Fruit fly (Drosophila melanogaster): ENCODE data around the gene eIF2beta.

The eIF2beta gene

DNA sequence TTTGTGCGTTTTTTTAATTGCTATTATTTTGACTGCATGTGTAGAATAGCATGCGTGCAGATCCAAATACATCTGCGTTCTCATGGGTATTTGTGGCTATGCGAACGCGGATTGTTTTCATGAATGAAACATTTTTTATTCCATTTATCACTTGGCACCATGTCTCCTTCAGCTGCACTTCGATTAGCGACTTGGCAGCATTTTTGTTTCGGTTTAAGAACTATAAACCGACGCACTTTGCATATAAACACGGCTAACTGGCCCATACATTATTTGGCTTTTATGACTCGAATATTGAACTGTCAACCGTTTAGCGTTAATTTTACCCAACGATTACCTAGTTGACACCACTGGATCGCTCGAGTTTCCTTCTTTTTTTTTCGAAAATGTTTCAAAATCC lies 42.1 kb downstream of the eIF2beta start:
- TF ChIP-seq ssp (GFP tag; IDR thresholded peaks at IDR 0.05) (no peak), stwl (tag; optimal IDR thresholded peaks at IDR 0.05) (peak; percentile 10)

DNA sequence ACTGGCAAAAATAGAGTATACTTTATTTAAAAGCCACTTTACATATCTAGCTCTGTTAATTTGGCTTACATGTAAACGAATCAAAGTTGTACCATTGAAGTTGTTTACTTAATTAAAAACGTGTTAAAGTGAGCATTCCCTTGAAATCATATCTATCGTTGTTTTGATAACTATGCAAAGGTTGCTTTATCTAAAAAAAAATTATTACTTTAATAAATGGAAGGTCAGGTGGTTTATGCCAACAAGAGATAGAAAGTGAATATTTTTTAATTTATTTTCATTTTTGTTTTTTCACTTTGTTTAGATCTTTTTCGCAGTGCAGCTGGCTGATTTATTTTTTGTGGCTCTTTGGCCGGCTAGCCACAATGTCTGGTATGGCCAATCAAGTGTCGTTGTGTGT lies 43.6 kb downstream of the eIF2beta start:
- no peak for TF ChIP-seq prd (optimal IDR thresholded peaks at IDR 0.05)
- TF ChIP-seq prd (GFP tag; IDR thresholded peaks at IDR 0.05) = peak; percentile 87
- TF ChIP-seq Sry-δ (GFP tag; optimal IDR thresholded peaks at IDR 0.05) = peak; percentile 19
- peak; percentile 28 for TF ChIP-seq CG10274 (GFP tag; optimal IDR thresholded peaks at IDR 0.05)
- TF ChIP-seq CG18599 (GFP tag; optimal IDR thresholded peaks at IDR 0.05) = peak; percentile 39
- peak; percentile 19 for TF ChIP-seq CG6683 (GFP tag; optimal IDR thresholded peaks at IDR 0.05)
- no peak for TF ChIP-seq ash1 (GFP tag; optimal IDR thresholded peaks at IDR 0.05)
- peak; percentile 45 for TF ChIP-seq dm (GFP tag; optimal IDR thresholded peaks at IDR 0.05)
- TF ChIP-seq CG6689 (GFP tag; IDR thresholded peaks at IDR 0.05) = peak; percentile 77
- peak; percentile 69 for TF ChIP-seq nau (GFP tag; optimal IDR thresholded peaks at IDR 0.05)
- TF ChIP-seq CG9727 (GFP tag; optimal IDR thresholded peaks at IDR 0.05) = peak; percentile 76
- TF ChIP-seq klu (GFP tag; IDR thresholded peaks at IDR 0.05) = peak; percentile 61; the same call in 1 of the 2 replicates
- 0 out of 2 replicates have a peak, but pooled peaks have one; percentile 33 for TF ChIP-seq Oaz (GFP tag; IDR thresholded peaks at IDR 0.05)
- no peak for TF ChIP-seq Tbp (GFP tag; optimal IDR thresholded peaks at IDR 0.05)
- peak; percentile 18 for TF ChIP-seq CG10543 (GFP tag; optimal IDR thresholded peaks at IDR 0.05)
- peak; percentile 32; the same call in 1 of the 2 replicates for TF ChIP-seq sim (GFP tag; IDR thresholded peaks at IDR 0.05)
- no peak for TF ChIP-seq br (optimal IDR thresholded peaks at IDR 0.05)
- TF ChIP-seq CG1233 (GFP tag; optimal IDR thresholded peaks at IDR 0.05) = peak; percentile 70
- TF ChIP-seq CG11504 (tag; optimal IDR thresholded peaks at IDR 0.05) = peak; percentile 91
- TF ChIP-seq Meics (GFP tag; optimal IDR thresholded peaks at IDR 0.05) = peak; percentile 77
- peak; percentile 50 for TF ChIP-seq onecut (GFP tag; IDR thresholded peaks at IDR 0.05)
- peak; percentile 49 for TF ChIP-seq CG16815 (GFP tag; optimal IDR thresholded peaks at IDR 0.05)
- TF ChIP-seq CG32772 (GFP tag; IDR thresholded peaks at IDR 0.05) = peak; percentile 44; the same call in 1 of the 2 replicates
- TF ChIP-seq CG11560 (tag; IDR thresholded peaks at IDR 0.05) = no peak; the same call in 2 of the 3 replicates
- no peak for TF ChIP-seq inv (GFP tag; IDR thresholded peaks at IDR 0.05; ENCODE audit: partially characterized antibody)
- peak; percentile 84 for TF ChIP-seq Oli (tag; optimal IDR thresholded peaks at IDR 0.05)
- peak; percentile 4 for TF ChIP-seq btn (GFP tag; optimal IDR thresholded peaks at IDR 0.05)
- TF ChIP-seq CG12104 (GFP tag; optimal IDR thresholded peaks at IDR 0.05) = peak; percentile 75
- peak; percentile 77 for TF ChIP-seq CG8924 (tag; optimal IDR thresholded peaks at IDR 0.05)
- TF ChIP-seq pb (GFP tag; optimal IDR thresholded peaks at IDR 0.05) = no peak
- peak; percentile 56 for TF ChIP-seq CG1602 (GFP tag; optimal IDR thresholded peaks at IDR 0.05)
- peak; percentile 63 for TF ChIP-seq Nf-YB (GFP tag; optimal IDR thresholded peaks at IDR 0.05)
- no peak for TF ChIP-seq CG15479 (GFP tag; optimal IDR thresholded peaks at IDR 0.05)
- no peak for TF ChIP-seq CG15073 (GFP tag; optimal IDR thresholded peaks at IDR 0.05)
- peak; percentile 16 for TF ChIP-seq tap (tag; optimal IDR thresholded peaks at IDR 0.05)
- no peak for TF ChIP-seq CG10959 (GFP tag; IDR thresholded peaks at IDR 0.05)
- peak; percentile 16 for TF ChIP-seq CG12155 (GFP tag; optimal IDR thresholded peaks at IDR 0.05)
- peak; percentile 54 for TF ChIP-seq CG6765 (GFP tag; optimal IDR thresholded peaks at IDR 0.05)
- no peak for TF ChIP-seq Stat92E (GFP tag; optimal IDR thresholded peaks at IDR 0.05)
- TF ChIP-seq slp2 (GFP tag; optimal IDR thresholded peaks at IDR 0.05) = peak; percentile 27
- peak; percentile 57 to 66 for TF ChIP-seq dpn (GFP tag; optimal IDR thresholded peaks at IDR 0.05)
- peak; percentile 82 for TF ChIP-seq CG30403 (GFP tag; optimal IDR thresholded peaks at IDR 0.05)
- peak; percentile 57 for TF ChIP-seq CG18476 (GFP tag; optimal IDR thresholded peaks at IDR 0.05)
- TF ChIP-seq Xbp1 (GFP tag; optimal IDR thresholded peaks at IDR 0.05) = peak; percentile 82
- no peak for TF ChIP-seq Dll (GFP tag; IDR thresholded peaks at IDR 0.05; ENCODE audit: partially characterized antibody)
- peak; percentile 75 for TF ChIP-seq nerfin-1 (tag; optimal IDR thresholded peaks at IDR 0.05)
- TF ChIP-seq Doc3 (GFP tag; IDR thresholded peaks at IDR 0.05; ENCODE audit: partially characterized antibody) = no peak
